Worm (Caenorhabditis elegans) whole organism, L2 larva: ENCODE results near the gene swt-6.

Experiments
- C34F6.9 ChIP-seq: fragments of 150-350 bp; optimal IDR thresholded peaks from 2 replicates; lab custom pipeline; 2014; ENCODE audit warnings: missing biosample characterization, missing genetic modification characterization
- F13H6.1 ChIP-seq: sonication (generic microtip); optimal IDR thresholded peaks from 2 replicates; lab custom pipeline; 2016; ENCODE audit warnings: missing genetic modification characterization, missing compliant biosample characterization
- R02D3.7 ChIP-seq: fragments of 150-350 bp; optimal IDR thresholded peaks from 2 replicates; lab custom pipeline; 2014; ENCODE audit warnings: missing biosample characterization, missing genetic modification characterization
- Y55F3AM.14 ChIP-seq: fragments of 200-800 bp; sonication (Bioruptor generic); optimal IDR thresholded peaks from 2 replicates; lab custom pipeline; 2018; ENCODE audit warnings: mild to moderate bottlenecking, missing genetic modification characterization, missing compliant biosample characterization
- alr-1 ChIP-seq: fragments of 150-350 bp; optimal IDR thresholded peaks from 2 replicates; lab custom pipeline; 2014; ENCODE audit warnings: missing biosample characterization, missing genetic modification characterization
- aly-2 ChIP-seq: fragments of 150-350 bp; optimal IDR thresholded peaks from 2 replicates; lab custom pipeline; 2014; ENCODE audit warnings: missing biosample characterization, missing genetic modification characterization
- ama-1 ChIP-seq: fragments of 150-350 bp; optimal IDR thresholded peaks from 2 replicates; lab custom pipeline; 2018; ENCODE audit warnings: inconsistent platforms
- blmp-1 ChIP-seq: sonication (generic microtip); optimal IDR thresholded peaks from 2 replicates; lab custom pipeline; 2017; ENCODE audit warnings: missing genetic modification characterization, mild to moderate bottlenecking, missing compliant biosample characterization, antibody characterized with exemption, moderate library complexity; ENCODE audit not compliant: insufficient read depth
- ceh-16 ChIP-seq: fragments of 150-350 bp; optimal IDR thresholded peaks from 2 replicates; lab custom pipeline; 2014; ENCODE audit warnings: missing biosample characterization, missing genetic modification characterization
- ceh-82 ChIP-seq: fragments of 150-350 bp; optimal IDR thresholded peaks from 2 replicates; lab custom pipeline; 2014; ENCODE audit warnings: missing biosample characterization, missing genetic modification characterization
- crh-2 ChIP-seq: sonication (generic microtip); optimal IDR thresholded peaks from 2 replicates; lab custom pipeline; 2017; ENCODE audit warnings: missing biosample characterization, missing genetic modification characterization
- dmd-4 ChIP-seq: sonication (generic microtip); optimal IDR thresholded peaks from 2 replicates; lab custom pipeline; 2017; ENCODE audit warnings: missing biosample characterization, missing genetic modification characterization
- egl-27 ChIP-seq: sonication (generic microtip); optimal IDR thresholded peaks from 3 replicates; lab custom pipeline; 2017; ENCODE audit warnings: missing biosample characterization, missing genetic modification reagents, missing genetic modification characterization
- elt-1 ChIP-seq: fragments of 150-350 bp; optimal IDR thresholded peaks from 2 replicates; lab custom pipeline; 2014; ENCODE audit warnings: missing biosample characterization, missing genetic modification characterization
- elt-3 ChIP-seq: sonication (generic microtip); optimal IDR thresholded peaks from 2 replicates; lab custom pipeline; 2017; ENCODE audit warnings: missing biosample characterization, missing genetic modification characterization
- fos-1 ChIP-seq: fragments of 150-350 bp; optimal IDR thresholded peaks from 2 replicates; lab custom pipeline; 2014; ENCODE audit warnings: missing biosample characterization, missing genetic modification characterization
- gmeb-1 ChIP-seq: fragments of 150-350 bp; optimal IDR thresholded peaks from 2 replicates; lab custom pipeline; 2014; ENCODE audit warnings: missing biosample characterization, missing genetic modification characterization
- lin-11 ChIP-seq: fragments of 150-350 bp; sonication (generic microtip); optimal IDR thresholded peaks from 2 replicates; lab custom pipeline; 2014; ENCODE audit warnings: missing biosample characterization, missing genetic modification characterization, inconsistent platforms, mixed read lengths
- lin-13 ChIP-seq: fragments of 150-350 bp; optimal IDR thresholded peaks from 2 replicates; lab custom pipeline; 2014; ENCODE audit warnings: missing biosample characterization, missing genetic modification reagents, missing genetic modification characterization
- lin-39 ChIP-seq: fragments of 150-350 bp; optimal IDR thresholded peaks from 2 replicates; lab custom pipeline; 2014; ENCODE audit warnings: missing biosample characterization, missing genetic modification reagents, missing genetic modification characterization
- lsy-2 ChIP-seq, 2 experiments: fragments of 150-350 bp in 1 of 2; sonication (generic microtip) in 1 of 2; optimal IDR thresholded peaks; 2 replicates each; lab custom pipeline; 2014 to 2017; ENCODE audit warnings: missing biosample characterization in 2 of 2, missing genetic modification characterization in 2 of 2
- mab-5 ChIP-seq: fragments of 150-350 bp; optimal IDR thresholded peaks from 2 replicates; lab custom pipeline; 2014; ENCODE audit warnings: missing biosample characterization, missing genetic modification characterization
- mbf-1 ChIP-seq: sonication (generic microtip); optimal IDR thresholded peaks from 2 replicates; lab custom pipeline; 2017; ENCODE audit warnings: missing biosample characterization, missing genetic modification characterization
- mdl-1 ChIP-seq, 2 experiments: fragments of 150-350 bp in 1 of 2; sonication (generic microtip) in 1 of 2; optimal IDR thresholded peaks; 2 replicates each; lab custom pipeline; 2017; ENCODE audit warnings: missing biosample characterization in 2 of 2, missing genetic modification characterization in 2 of 2
- nhr-10 ChIP-seq: sonication (generic microtip); optimal IDR thresholded peaks from 2 replicates; lab custom pipeline; 2017; ENCODE audit warnings: missing biosample characterization, missing genetic modification characterization
- nhr-11 ChIP-seq: fragments of 150-350 bp; optimal IDR thresholded peaks from 2 replicates; lab custom pipeline; 2014; ENCODE audit warnings: missing biosample characterization, missing genetic modification characterization
- nhr-12 ChIP-seq: fragments of 150-350 bp; optimal IDR thresholded peaks from 2 replicates; lab custom pipeline; 2014; ENCODE audit warnings: missing biosample characterization, missing genetic modification characterization
- nhr-129 ChIP-seq: fragments of 150-350 bp; optimal IDR thresholded peaks from 2 replicates; lab custom pipeline; 2014; ENCODE audit warnings: missing biosample characterization, missing genetic modification characterization
- nhr-23 ChIP-seq: fragments of 150-350 bp; optimal IDR thresholded peaks from 2 replicates; lab custom pipeline; 2014; ENCODE audit warnings: missing biosample characterization, missing genetic modification reagents, missing genetic modification characterization
- nhr-25 ChIP-seq: fragments of 150-350 bp; sonication (generic microtip); optimal IDR thresholded peaks from 3 replicates; lab custom pipeline; 2014; ENCODE audit warnings: missing biosample characterization, missing genetic modification characterization
- nhr-77 ChIP-seq: fragments of 150-350 bp; optimal IDR thresholded peaks from 2 replicates; lab custom pipeline; 2014; ENCODE audit warnings: missing biosample characterization, missing genetic modification characterization
- peb-1 ChIP-seq: fragments of 150-350 bp; optimal IDR thresholded peaks from 2 replicates; lab custom pipeline; 2014; ENCODE audit warnings: missing biosample characterization, missing genetic modification characterization
- sem-4 ChIP-seq: fragments of 150-350 bp; optimal IDR thresholded peaks from 2 replicates; lab custom pipeline; 2014; ENCODE audit warnings: missing biosample characterization, missing genetic modification reagents, missing genetic modification characterization
- sma-9 ChIP-seq, 2 experiments: fragments of 150-350 bp in 1 of 2; sonication (generic microtip) in 1 of 2; optimal IDR thresholded peaks; 2 replicates each; lab custom pipeline; 2014 to 2016; ENCODE audit warnings: missing genetic modification characterization in 2 of 2, mild to moderate bottlenecking in 1 of 2, missing biosample characterization in 1 of 2, missing compliant biosample characterization in 1 of 2, missing genetic modification reagents in 1 of 2, moderate library complexity in 1 of 2
- snpc-4 ChIP-seq: fragments of 150-350 bp; optimal IDR thresholded peaks from 2 replicates; lab custom pipeline; 2014; ENCODE audit warnings: missing biosample characterization, missing genetic modification characterization
- unc-39 ChIP-seq: fragments of 150-350 bp; optimal IDR thresholded peaks from 2 replicates; lab custom pipeline; 2014; ENCODE audit warnings: missing biosample characterization, missing genetic modification characterization
- unc-62 ChIP-seq: fragments of 150-350 bp; optimal IDR thresholded peaks from 2 replicates; lab custom pipeline; 2014; ENCODE audit warnings: missing biosample characterization, missing genetic modification reagents, missing genetic modification characterization
- zag-1 ChIP-seq: fragments of 150-350 bp; optimal IDR thresholded peaks from 2 replicates; lab custom pipeline; 2014; ENCODE audit warnings: missing biosample characterization, missing genetic modification characterization
- ztf-1 ChIP-seq: fragments of 200-800 bp; sonication (Bioruptor generic); conservative IDR thresholded peaks from 2 replicates; pipeline ENCODE4 v1.3.6; 2022; ENCODE audit warnings: missing genetic modification characterization, missing compliant biosample characterization
- ztf-11 ChIP-seq: sonication (generic microtip); optimal IDR thresholded peaks from 2 replicates; lab custom pipeline; 2017; ENCODE audit warnings: missing biosample characterization, missing genetic modification characterization
- ztf-4 ChIP-seq: fragments of 150-350 bp; optimal IDR thresholded peaks from 2 replicates; lab custom pipeline; 2014; ENCODE audit warnings: missing biosample characterization, missing genetic modification characterization

The swt-6 gene

DNA sequence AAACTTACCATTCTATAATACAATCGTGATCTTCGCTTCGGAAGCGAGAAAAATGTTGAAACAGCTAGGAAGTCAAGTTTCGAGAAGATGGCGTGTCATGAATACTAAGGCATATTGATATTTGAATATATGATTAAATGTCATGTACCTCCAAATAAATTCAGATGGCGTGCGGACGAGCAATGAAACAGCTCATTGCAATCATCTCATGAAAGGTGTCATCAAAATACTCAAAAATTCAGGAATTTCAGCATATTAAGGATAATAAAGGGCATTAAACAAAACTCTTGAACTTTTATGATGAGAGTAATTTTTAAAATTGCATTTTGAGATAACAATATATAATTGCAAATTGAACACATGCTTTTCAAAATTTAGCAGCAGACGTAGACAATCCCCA lies 38.8 kb upstream of the swt-6 start, which contains the start of gene gcy-32:
Gene gcy-32 (minus strand): TSS at position 101 of the 400 bp plus-strand sequence.
- TF ChIP-seq lin-11 (no peak), mdl-1 (tag; optimal IDR thresholded peaks at IDR 0.05; lab: Kevin White, UChicago) (no peak), nhr-129 (no peak), ceh-82 (tag; lab: Kevin White, UChicago) (no peak), lin-39 (tag; lab: Kevin White, UChicago) (no peak), lsy-2 (tag; optimal IDR thresholded peaks at IDR 0.05; lab: Kevin White, UChicago) (no peak), Y55F3AM.14 (GFP tag; lab: Kevin White, UChicago) (no peak), sem-4 (tag; lab: Kevin White, UChicago) (no peak), C34F6.9 (no peak), peb-1 (tag; lab: Kevin White, UChicago) (no peak), elt-3 (tag; lab: Kevin White, UChicago) (no peak), ztf-1 (no peak), ztf-11 (tag; lab: Kevin White, UChicago) (no peak)

DNA sequence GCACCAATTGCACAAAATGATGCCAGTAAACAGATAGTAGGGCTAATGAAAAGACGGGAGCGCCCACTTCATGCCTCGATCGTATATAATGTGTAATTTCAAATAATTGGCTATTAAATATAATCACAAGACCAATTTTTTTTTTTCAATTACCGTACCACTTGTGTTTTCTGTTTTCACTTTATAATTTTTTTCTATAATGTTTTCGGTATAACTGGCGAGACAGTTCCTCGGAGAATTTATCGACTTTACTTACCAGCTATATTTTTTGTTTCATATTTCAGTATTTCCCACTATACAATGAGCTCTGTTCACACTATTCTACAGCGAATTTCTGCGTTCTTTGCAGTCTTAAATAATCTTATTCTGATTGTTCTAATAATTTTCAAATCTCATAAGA lies 38.0 kb upstream of the swt-6 start, which contains the start of gene str-252:
Gene str-252 (plus strand): TSS at position 301 of the 400 bp plus-strand sequence.
- no peak for TF ChIP-seq ztf-1
- no peak for TF ChIP-seq unc-62 (GFP tag; lab: Kevin White, UChicago)
- no peak for TF ChIP-seq elt-1
- TF ChIP-seq F13H6.1, result no peak
- TF ChIP-seq egl-27 (tag; lab: Kevin White, UChicago), result no peak
- no peak for TF ChIP-seq fos-1
- TF ChIP-seq ztf-11 (tag; lab: Kevin White, UChicago), result no peak
- no peak for TF ChIP-seq unc-39 (tag; lab: Kevin White, UChicago)
- no peak for TF ChIP-seq R02D3.7 (tag; lab: Kevin White, UChicago)
- no peak for TF ChIP-seq sem-4 (tag; lab: Kevin White, UChicago)
- TF ChIP-seq nhr-12 (tag; lab: Kevin White, UChicago), result no peak
- no peak for TF ChIP-seq mbf-1 (tag; lab: Kevin White, UChicago)
- no peak for TF ChIP-seq ceh-16 (tag; lab: Kevin White, UChicago)
- TF ChIP-seq crh-2 (tag; lab: Kevin White, UChicago), result no peak
- TF ChIP-seq dmd-4 (tag; lab: Kevin White, UChicago), result no peak
- TF ChIP-seq lsy-2 (tag; optimal IDR thresholded peaks at IDR 0.05; lab: Kevin White, UChicago), result no peak
- TF ChIP-seq nhr-10 (tag; lab: Kevin White, UChicago), result no peak
- no peak for TF ChIP-seq ama-1 (lab: Kevin White, UChicago)
- no peak for TF ChIP-seq nhr-25 (tag; lab: Kevin White, UChicago)
- no peak for TF ChIP-seq Y55F3AM.14 (GFP tag; lab: Kevin White, UChicago)

- TF ChIP-seq zag-1 (tag; lab: Kevin White, UChicago) (no peak), lin-39 (tag; lab: Kevin White, UChicago) (no peak), nhr-129 (no peak), alr-1 (tag; lab: Kevin White, UChicago) (no peak), F13H6.1 (no peak), sma-9 (GFP tag; optimal IDR thresholded peaks at IDR 0.05; lab: Kevin White, UChicago) (no peak), sma-9 (tag; optimal IDR thresholded peaks at IDR 0.05; lab: Kevin White, UChicago) (no peak), mab-5 (tag; lab: Kevin White, UChicago) (no peak), nhr-23 (no peak), nhr-77 (tag; lab: Kevin White, UChicago) (no peak), ztf-4 (tag; lab: Kevin White, UChicago) (no peak), lin-13 (GFP tag; lab: Kevin White, UChicago) (no peak), nhr-25 (tag; lab: Kevin White, UChicago) (no peak), snpc-4 (no peak), gmeb-1 (tag; lab: Kevin White, UChicago) (no peak), aly-2 (tag; lab: Kevin White, UChicago) (no peak), blmp-1 (no peak), sem-4 (tag; lab: Kevin White, UChicago) (no peak), nhr-11 (tag; lab: Kevin White, UChicago) (no peak)
Measured at ce11 chrV:13918341-13918740, 35.8 kb upstream of the swt-6 start, which contains the start of gene str-250. str-250 (plus strand) TSS chrV:13918641.
